Worm (Caenorhabditis elegans): ENCODE results near the gene F40F11.3.

F40F11.3 gene

DNA sequence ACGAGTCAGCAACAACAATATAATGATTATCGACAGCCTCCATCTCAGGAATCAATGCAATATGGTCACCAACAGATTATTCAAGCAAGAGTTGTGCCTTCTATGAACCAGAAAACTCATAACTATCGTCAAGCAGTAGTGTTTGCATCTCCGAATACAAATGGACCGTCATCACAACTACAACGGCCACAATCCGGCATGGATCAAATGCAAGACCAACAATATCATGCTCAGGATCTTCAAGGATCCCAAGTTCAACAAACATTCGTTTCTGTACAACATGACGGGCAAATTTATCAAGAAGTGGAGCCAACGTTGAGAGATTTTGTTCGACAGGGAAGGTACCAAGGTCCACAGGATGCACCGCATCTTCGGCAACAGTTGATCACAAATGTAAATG, 3.3 kb upstream of the F40F11.3 start:
- TF ChIP-seq tbx-8 (GFP tag; optimal IDR thresholded peaks at IDR 0.05) (no peak), mab-5 (tag; optimal IDR thresholded peaks at IDR 0.05) (no peak), ztf-11 (tag; optimal IDR thresholded peaks at IDR 0.05) (no peak), cnd-1 (tag; optimal IDR thresholded peaks at IDR 0.05) (no peak), flh-1 (GFP tag; optimal IDR thresholded peaks at IDR 0.05) (no peak), lin-13 (tag; optimal IDR thresholded peaks at IDR 0.05) (no peak), sem-2 (GFP tag; optimal IDR thresholded peaks at IDR 0.05) (no peak), unc-39 (tag; optimal IDR thresholded peaks at IDR 0.05) (no peak), lsy-2 (tag; optimal IDR thresholded peaks at IDR 0.05) (no peak), sptf-1 (tag; optimal IDR thresholded peaks at IDR 0.05) (no peak), mls-2 (tag; optimal IDR thresholded peaks at IDR 0.05) (no peak), M03D4.4 (tag; optimal IDR thresholded peaks at IDR 0.05) (no peak), nhr-28 (tag; optimal IDR thresholded peaks at IDR 0.05) (no peak), ceh-83 (GFP tag; optimal IDR thresholded peaks at IDR 0.05) (no peak), nhr-2 (tag; optimal IDR thresholded peaks at IDR 0.05) (no peak)

DNA sequence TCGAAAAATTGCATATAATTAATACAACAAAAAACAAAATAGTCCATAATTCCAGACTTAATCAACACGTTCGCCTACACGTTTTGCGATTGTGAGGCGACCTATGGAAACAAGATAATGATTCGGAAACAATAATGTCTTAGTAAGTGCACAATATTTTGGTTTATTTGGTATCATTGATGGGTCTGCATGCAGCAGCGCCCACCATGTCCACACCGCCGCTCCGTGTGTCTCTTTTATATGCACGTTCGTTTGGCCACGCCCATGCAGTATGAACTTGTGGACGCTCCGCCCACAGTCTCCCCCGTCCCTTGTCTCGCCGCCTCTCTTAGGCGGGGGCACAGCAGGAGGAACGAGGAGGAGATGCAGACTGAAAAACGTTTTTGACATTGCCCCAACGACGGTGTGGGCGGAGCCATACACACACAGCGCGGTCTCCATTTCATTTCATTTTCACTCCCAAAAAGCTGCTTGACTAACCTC, 429 bp upstream of the F40F11.3 start, which contains the start of gene mig-38:
Gene mig-38 (plus strand): TSS at position 54 of the 483 bp plus-strand sequence.
- peak; percentile 13 for TF ChIP-seq cnd-1 (tag; optimal IDR thresholded peaks at IDR 0.05)
- TF ChIP-seq drap-1 (GFP tag; optimal IDR thresholded peaks at IDR 0.05) = peak; percentile 40
- peak; percentile 33 for TF ChIP-seq sptf-1 (tag; optimal IDR thresholded peaks at IDR 0.05)
- no peak for TF ChIP-seq mab-5 (tag; optimal IDR thresholded peaks at IDR 0.05)
- peak; percentile 40 for TF ChIP-seq ces-1 (GFP tag; optimal IDR thresholded peaks at IDR 0.05)
- TF ChIP-seq unc-120 (tag; optimal IDR thresholded peaks at IDR 0.05; ENCODE audit: poor library complexity, severe bottlenecking) = peak; percentile 37

DNA sequence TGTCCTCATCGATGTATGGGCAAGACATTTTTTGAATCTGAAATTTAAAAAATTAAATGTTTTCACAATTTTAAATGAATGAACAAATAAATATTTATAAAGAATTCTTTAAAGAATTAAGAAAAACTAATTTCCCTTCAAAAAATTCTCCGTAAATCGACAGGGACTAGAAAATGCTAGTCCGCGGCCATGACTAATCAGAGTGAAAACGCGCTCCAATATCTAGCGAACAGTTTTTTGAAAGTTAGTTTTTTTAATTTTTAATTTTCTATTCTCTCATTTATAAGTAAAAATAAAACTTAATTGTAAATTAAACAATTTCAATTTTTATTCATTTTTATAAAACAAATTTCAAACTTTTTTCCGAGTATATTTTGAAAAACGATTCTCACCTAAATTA, 983 bp downstream of the F40F11.3 start:
- peak; percentile 6 for TF ChIP-seq lsy-2 (tag; optimal IDR thresholded peaks at IDR 0.05)
- no peak for TF ChIP-seq nhr-28 (tag; optimal IDR thresholded peaks at IDR 0.05)
- TF ChIP-seq drap-1 (GFP tag; optimal IDR thresholded peaks at IDR 0.05) = no peak
- TF ChIP-seq sem-2 (GFP tag; optimal IDR thresholded peaks at IDR 0.05) = no peak
- TF ChIP-seq sptf-1 (tag; optimal IDR thresholded peaks at IDR 0.05) = peak; percentile 24
- peak; percentile 10 for TF ChIP-seq ces-1 (GFP tag; optimal IDR thresholded peaks at IDR 0.05)
- peak; percentile 8 for TF ChIP-seq mep-1 (tag; optimal IDR thresholded peaks at IDR 0.05)
- TF ChIP-seq ceh-39 (tag; optimal IDR thresholded peaks at IDR 0.05) = no peak
- TF ChIP-seq mls-2 (tag; optimal IDR thresholded peaks at IDR 0.05) = no peak

DNA sequence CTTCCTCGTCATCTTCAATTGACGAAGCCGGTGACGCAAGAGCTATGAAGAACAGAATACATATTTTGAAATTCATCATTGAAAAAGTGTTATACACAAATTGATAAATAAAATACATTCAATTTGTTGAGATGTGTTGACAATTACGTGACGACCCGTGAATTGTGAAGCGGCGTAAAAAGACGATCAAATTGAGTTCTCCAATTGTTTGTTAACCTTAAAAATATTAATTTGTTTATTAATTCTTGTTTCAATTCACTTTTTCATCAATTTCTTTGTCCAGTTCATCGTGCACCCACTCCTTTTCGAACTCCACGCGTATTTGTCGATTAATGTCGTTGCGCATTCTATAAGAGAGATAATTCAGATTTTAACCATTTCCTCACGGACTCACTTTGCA, 1.6 kb downstream of the F40F11.3 start, which contains the start of gene spe-36:
Gene spe-36 (minus strand): TSS at position 101 of the 400 bp plus-strand sequence.
- TF ChIP-seq cnd-1 (tag; optimal IDR thresholded peaks at IDR 0.05) (no peak), unc-120 (tag; optimal IDR thresholded peaks at IDR 0.05; ENCODE audit: poor library complexity, severe bottlenecking) (no peak), ceh-83 (GFP tag; optimal IDR thresholded peaks at IDR 0.05) (no peak), ham-2 (GFP tag; optimal IDR thresholded peaks at IDR 0.05) (no peak), snpc-4 (tag; optimal IDR thresholded peaks at IDR 0.05) (no peak), sem-2 (GFP tag; optimal IDR thresholded peaks at IDR 0.05) (no peak), lin-32 (GFP tag; optimal IDR thresholded peaks at IDR 0.05) (no peak), nhr-12 (tag; optimal IDR thresholded peaks at IDR 0.05) (no peak), ztf-11 (tag; optimal IDR thresholded peaks at IDR 0.05) (no peak), ceh-43 (GFP tag; optimal IDR thresholded peaks at IDR 0.05) (no peak), elt-3 (tag; optimal IDR thresholded peaks at IDR 0.05) (no peak), nhr-28 (tag; optimal IDR thresholded peaks at IDR 0.05) (no peak), mls-2 (tag; optimal IDR thresholded peaks at IDR 0.05) (no peak), pha-4 (tag; optimal IDR thresholded peaks at IDR 0.05) (no peak), drap-1 (GFP tag; optimal IDR thresholded peaks at IDR 0.05) (no peak), unc-62 (GFP tag; optimal IDR thresholded peaks at IDR 0.05) (no peak), bed-3 (GFP tag; optimal IDR thresholded peaks at IDR 0.05) (no peak), nhr-76 (tag; optimal IDR thresholded peaks at IDR 0.05) (no peak), mab-5 (tag; optimal IDR thresholded peaks at IDR 0.05) (no peak), ceh-39 (tag; optimal IDR thresholded peaks at IDR 0.05) (no peak)

DNA sequence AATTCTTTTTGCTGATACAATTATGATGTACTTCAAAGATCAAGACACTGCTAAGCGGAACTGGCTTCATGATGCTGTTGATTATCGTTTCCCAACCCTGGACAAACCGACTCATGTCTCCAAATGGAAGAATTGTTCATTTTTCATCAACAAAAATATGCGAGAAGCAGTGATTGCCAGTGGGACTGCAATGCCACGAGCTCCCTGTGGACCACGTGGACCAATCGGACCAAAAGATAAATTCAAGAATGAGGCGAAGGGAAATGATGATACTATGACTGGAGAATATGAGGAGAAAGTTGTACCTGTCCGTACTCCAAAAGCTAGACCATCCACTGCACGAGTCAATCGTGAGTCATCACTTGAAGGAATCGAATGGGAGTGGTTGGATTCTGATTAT, 7.3 kb downstream of the F40F11.3 start:
- no peak for TF ChIP-seq lsy-2 (tag; optimal IDR thresholded peaks at IDR 0.05)
- TF ChIP-seq blmp-1 (tag; optimal IDR thresholded peaks at IDR 0.05) = no peak
- no peak for TF ChIP-seq ham-2 (GFP tag; optimal IDR thresholded peaks at IDR 0.05)
- no peak for TF ChIP-seq ztf-11 (tag; optimal IDR thresholded peaks at IDR 0.05)
- TF ChIP-seq ceh-43 (GFP tag; optimal IDR thresholded peaks at IDR 0.05) = no peak
- TF ChIP-seq unc-39 (tag; optimal IDR thresholded peaks at IDR 0.05) = no peak
- TF ChIP-seq mls-2 (tag; optimal IDR thresholded peaks at IDR 0.05) = no peak
- TF ChIP-seq elt-3 (tag; optimal IDR thresholded peaks at IDR 0.05) = no peak
- TF ChIP-seq nhr-76 (tag; optimal IDR thresholded peaks at IDR 0.05) = no peak
- no peak for TF ChIP-seq lin-32 (GFP tag; optimal IDR thresholded peaks at IDR 0.05)
